Worm (Caenorhabditis elegans) whole organism, young adult: ENCODE measurements around the gene M01H9.3.

ENCODE experiments used
- B0261.1 ChIP-seq: sonication (generic microtip); optimal IDR thresholded peaks from 2 replicates; lab custom pipeline; 2016; ENCODE audit warnings: mild to moderate bottlenecking, missing genetic modification characterization, moderate library complexity, missing compliant biosample characterization
- C17E4.6 ChIP-seq: fragments of 200-800 bp; sonication (Bioruptor generic); IDR thresholded peaks from 2 replicates; pipeline ENCODE4 v1.3.6; 2022; ENCODE audit warnings: missing genetic modification reagents, missing genetic modification characterization, missing compliant biosample characterization
- F10E7.11 ChIP-seq: sonication (generic microtip); optimal IDR thresholded peaks from 2 replicates; lab custom pipeline; 2017; ENCODE audit warnings: mild to moderate bottlenecking, missing genetic modification characterization, moderate library complexity, missing compliant biosample characterization
- F22D6.2 ChIP-seq: sonication (generic microtip); optimal IDR thresholded peaks from 2 replicates; lab custom pipeline; 2016; ENCODE audit warnings: mild to moderate bottlenecking, missing genetic modification characterization, missing compliant biosample characterization
- F23B12.7 ChIP-seq: sonication (generic microtip); optimal IDR thresholded peaks from 2 replicates; lab custom pipeline; 2017; ENCODE audit warnings: missing genetic modification characterization, mild to moderate bottlenecking, missing compliant biosample characterization, antibody characterized with exemption, moderate library complexity; ENCODE audit not compliant: insufficient read depth
- F37B4.10 ChIP-seq: fragments of 200-800 bp; sonication (Bioruptor generic); IDR thresholded peaks from 2 replicates; pipeline ENCODE4 v1.3.6; 2022; ENCODE audit warnings: missing genetic modification characterization, missing compliant biosample characterization
- F55B11.4 ChIP-seq: sonication (generic microtip); optimal IDR thresholded peaks from 2 replicates; lab custom pipeline; 2016; ENCODE audit warnings: missing compliant biosample characterization, missing genetic modification characterization, borderline replicate concordance; ENCODE audit not compliant: insufficient read depth
- F57C9.4 ChIP-seq: sonication (generic microtip); optimal IDR thresholded peaks from 2 replicates; lab custom pipeline; 2017; ENCODE audit warnings: mild to moderate bottlenecking, missing genetic modification characterization, missing compliant biosample characterization
- K11D2.4 ChIP-seq: fragments of 200-800 bp; sonication (Bioruptor generic); IDR thresholded peaks from 2 replicates; pipeline ENCODE4 v1.3.6; 2022; ENCODE audit warnings: missing genetic modification reagents, missing genetic modification characterization, missing compliant biosample characterization
- K12H6.12 ChIP-seq: fragments of 200-800 bp; sonication (Bioruptor generic); optimal IDR thresholded peaks from 2 replicates; lab custom pipeline; 2018; ENCODE audit warnings: mild to moderate bottlenecking, missing genetic modification characterization, missing compliant biosample characterization
- Y53F4B.3 ChIP-seq: fragments of 200-800 bp; sonication (Bioruptor generic); IDR thresholded peaks from 2 replicates; pipeline ENCODE4 v1.3.6; 2022; ENCODE audit warnings: missing genetic modification reagents, missing genetic modification characterization, missing compliant biosample characterization
- Y53G8AR.9 ChIP-seq: fragments of 200-800 bp; sonication (Bioruptor generic); conservative IDR thresholded peaks from 2 replicates; pipeline ENCODE4 v1.3.6; 2022; ENCODE audit warnings: missing genetic modification reagents, missing genetic modification characterization, missing compliant biosample characterization
- Y95B8A.8 ChIP-seq: fragments of 200-800 bp; sonication (Bioruptor generic); IDR thresholded peaks from 2 replicates; pipeline ENCODE4 v1.3.6; 2022; ENCODE audit warnings: missing genetic modification reagents, missing genetic modification characterization, missing compliant biosample characterization
- akir-1 ChIP-seq: fragments of 200-800 bp; sonication (Bioruptor generic); optimal IDR thresholded peaks from 2 replicates; lab custom pipeline; 2018; ENCODE audit warnings: mild to moderate bottlenecking, missing genetic modification characterization, moderate library complexity, missing compliant biosample characterization
- aptf-3 ChIP-seq: fragments of 200-800 bp; sonication (Bioruptor generic); IDR thresholded peaks from 2 replicates; pipeline ENCODE4 v1.3.6; 2022; ENCODE audit warnings: missing genetic modification characterization, missing compliant biosample characterization
- bed-2 ChIP-seq: fragments of 200-800 bp; sonication (Bioruptor generic); IDR thresholded peaks from 2 replicates; pipeline ENCODE4 v1.3.6; 2022; ENCODE audit warnings: missing genetic modification reagents, missing genetic modification characterization, missing compliant biosample characterization
- ceh-100 ChIP-seq: fragments of 200-800 bp; sonication (Bioruptor generic); IDR thresholded peaks from 2 replicates; pipeline ENCODE4 v1.3.6; 2022; ENCODE audit warnings: missing genetic modification reagents, missing genetic modification characterization, missing compliant biosample characterization
- ceh-27 ChIP-seq: fragments of 200-800 bp; sonication (Bioruptor generic); optimal IDR thresholded peaks from 2 replicates; lab custom pipeline; 2018; ENCODE audit warnings: mild to moderate bottlenecking, missing genetic modification characterization, moderate library complexity, missing compliant biosample characterization
- ceh-40 ChIP-seq: fragments of 200-800 bp; sonication (Bioruptor generic); IDR thresholded peaks from 2 replicates; pipeline ENCODE4 v1.3.6; 2022; ENCODE audit warnings: missing genetic modification characterization, missing compliant biosample characterization
- ceh-58 ChIP-seq: fragments of 200-800 bp; sonication (Bioruptor generic); IDR thresholded peaks from 2 replicates; pipeline ENCODE4 v1.3.6; 2022; ENCODE audit warnings: missing genetic modification characterization, missing compliant biosample characterization
- dox-1 ChIP-seq: fragments of 200-800 bp; sonication (Bioruptor generic); IDR thresholded peaks from 2 replicates; pipeline ENCODE4 v1.3.6; 2022; ENCODE audit warnings: missing genetic modification reagents, missing genetic modification characterization, missing compliant biosample characterization
- egl-44 ChIP-seq: fragments of 200-800 bp; sonication (Bioruptor generic); IDR thresholded peaks from 2 replicates; pipeline ENCODE4 v1.3.6; 2022; ENCODE audit warnings: missing genetic modification reagents, missing genetic modification characterization, missing compliant biosample characterization
- egrh-3 ChIP-seq: fragments of 200-800 bp; sonication (Bioruptor generic); IDR thresholded peaks from 2 replicates; pipeline ENCODE4 v1.3.6; 2022; ENCODE audit warnings: missing genetic modification reagents, missing genetic modification characterization, missing compliant biosample characterization
- ekl-4 ChIP-seq: fragments of 200-800 bp; sonication (Bioruptor generic); IDR thresholded peaks from 2 replicates; pipeline ENCODE4 v1.3.6; 2022; ENCODE audit warnings: missing genetic modification reagents, missing genetic modification characterization, missing compliant biosample characterization
- ets-4 ChIP-seq: fragments of 200-800 bp; sonication (Bioruptor generic); optimal IDR thresholded peaks from 2 replicates; lab custom pipeline; 2018; ENCODE audit warnings: mild to moderate bottlenecking, missing genetic modification characterization, missing compliant biosample characterization
- hlh-12 ChIP-seq: sonication (generic microtip); optimal IDR thresholded peaks from 2 replicates; lab custom pipeline; 2016; ENCODE audit warnings: missing genetic modification characterization, missing compliant biosample characterization
- hlh-26 ChIP-seq: fragments of 200-800 bp; sonication (Bioruptor generic); conservative IDR thresholded peaks from 2 replicates; pipeline ENCODE4 v1.3.6; 2022; ENCODE audit warnings: missing genetic modification reagents, missing genetic modification characterization, missing compliant biosample characterization
- hsf-1 ChIP-seq: fragments of 200-800 bp; sonication (Bioruptor generic); IDR thresholded peaks from 2 replicates; pipeline ENCODE4 v1.3.6; 2022; ENCODE audit warnings: missing genetic modification reagents, missing genetic modification characterization, missing compliant biosample characterization
- let-607 ChIP-seq, 2 experiments: fragments of 200-800 bp in 1 of 2; sonication (Bioruptor generic) in 1 of 2; sonication (generic microtip) in 1 of 2; optimal IDR thresholded peaks; 2 replicates each; lab custom pipeline; 2016 to 2018; ENCODE audit warnings: mild to moderate bottlenecking in 2 of 2, missing compliant biosample characterization in 2 of 2, missing genetic modification characterization in 2 of 2, moderate library complexity in 2 of 2, missing genotype in 1 of 2
- lin-35 ChIP-seq, 3 experiments: fragments of 150-350 bp in 2 of 3; sonication (generic microtip) in 1 of 3; optimal IDR thresholded peaks; 2 replicates each; lab custom pipeline; 2014 to 2018; ENCODE audit warnings: missing biosample characterization in 3 of 3, missing genetic modification characterization in 3 of 3, missing genetic modification reagents in 3 of 3
- lin-54 ChIP-seq: fragments of 200-800 bp; sonication (Bioruptor generic); optimal IDR thresholded peaks from 2 replicates; lab custom pipeline; 2018; ENCODE audit warnings: mild to moderate bottlenecking, missing genetic modification characterization, missing compliant biosample characterization
- lir-1 ChIP-seq: fragments of 200-800 bp; sonication (Bioruptor generic); conservative IDR thresholded peaks from 2 replicates; pipeline ENCODE4 v1.3.6; 2022; ENCODE audit warnings: missing genetic modification reagents, missing genetic modification characterization, missing compliant biosample characterization
- madf-10 ChIP-seq: sonication (generic microtip); optimal IDR thresholded peaks from 2 replicates; lab custom pipeline; 2016; ENCODE audit warnings: mild to moderate bottlenecking, missing genetic modification characterization, missing compliant biosample characterization
- madf-8 ChIP-seq: fragments of 200-800 bp; sonication (Bioruptor generic); conservative IDR thresholded peaks from 2 replicates; pipeline ENCODE4 v1.3.6; 2022; ENCODE audit warnings: missing genetic modification reagents, missing genetic modification characterization, missing compliant biosample characterization
- mcd-1 ChIP-seq: fragments of 200-800 bp; sonication (Bioruptor generic); IDR thresholded peaks from 2 replicates; pipeline ENCODE4 v1.3.6; 2022; ENCODE audit warnings: missing genetic modification reagents, missing genetic modification characterization, missing compliant biosample characterization
- nhr-120 ChIP-seq: fragments of 200-800 bp; sonication (Bioruptor generic); IDR thresholded peaks from 2 replicates; pipeline ENCODE4 v1.3.6; 2022; ENCODE audit warnings: missing genetic modification characterization, missing compliant biosample characterization
- nhr-90 ChIP-seq: sonication (generic microtip); optimal IDR thresholded peaks from 2 replicates; lab custom pipeline; 2016; ENCODE audit warnings: missing genotype, mild to moderate bottlenecking, missing genetic modification characterization, missing compliant biosample characterization
- rec-8 ChIP-seq, 2 experiments: sonication (generic microtip); optimal IDR thresholded peaks; 2 replicates each; lab custom pipeline; 2016; ENCODE audit warnings: mild to moderate bottlenecking in 2 of 2, missing genetic modification characterization in 2 of 2, missing genetic modification reagents in 2 of 2, missing genotype in 2 of 2, missing biosample characterization in 1 of 2, missing compliant biosample characterization in 1 of 2, moderate library complexity in 1 of 2
- repo-1 ChIP-seq: sonication (generic microtip); optimal IDR thresholded peaks from 2 replicates; lab custom pipeline; 2017; ENCODE audit warnings: mild to moderate bottlenecking, missing genetic modification characterization, missing compliant biosample characterization
- snpc-1.1 ChIP-seq: sonication (generic microtip); optimal IDR thresholded peaks from 2 replicates; lab custom pipeline; 2017; ENCODE audit warnings: missing genetic modification characterization, mild to moderate bottlenecking, missing compliant biosample characterization, antibody characterized with exemption, moderate library complexity, missing genotype, missing genetic modification reagents; ENCODE audit not compliant: insufficient read depth
- snpc-1.3 ChIP-seq: sonication (generic microtip); optimal IDR thresholded peaks from 2 replicates; lab custom pipeline; 2017; ENCODE audit warnings: missing genetic modification characterization, mild to moderate bottlenecking, missing compliant biosample characterization, antibody characterized with exemption, moderate library complexity, missing genotype, missing genetic modification reagents; ENCODE audit not compliant: insufficient read depth
- snpc-4 ChIP-seq, 5 experiments: fragments of 150-350 bp in 1 of 5; sonication (generic microtip) in 4 of 5; optimal IDR thresholded peaks; 2 replicates each; lab custom pipeline; 2014 to 2018; ENCODE audit warnings: missing genetic modification characterization in 5 of 5, missing biosample characterization in 3 of 5, antibody characterized with exemption in 2 of 5, mild to moderate bottlenecking in 2 of 5, missing compliant biosample characterization in 2 of 5, missing genotype in 2 of 5, moderate library complexity in 2 of 5, missing genetic modification reagents in 1 of 5
- zfh-2 ChIP-seq: fragments of 200-800 bp; sonication (Bioruptor generic); conservative IDR thresholded peaks from 2 replicates; pipeline ENCODE4 v1.3.6; 2022; ENCODE audit warnings: missing genetic modification reagents, missing genetic modification characterization, missing compliant biosample characterization
- ztf-22 ChIP-seq: fragments of 200-800 bp; sonication (Bioruptor generic); optimal IDR thresholded peaks from 2 replicates; lab custom pipeline; 2018; ENCODE audit warnings: mild to moderate bottlenecking, missing genetic modification characterization, moderate library complexity, missing compliant biosample characterization
- ztf-25 ChIP-seq: fragments of 200-800 bp; sonication (Bioruptor generic); IDR thresholded peaks from 2 replicates; pipeline ENCODE4 v1.3.6; 2022; ENCODE audit warnings: missing genetic modification reagents, missing genetic modification characterization, missing compliant biosample characterization
- ztf-6 ChIP-seq: fragments of 200-800 bp; sonication (Bioruptor generic); IDR thresholded peaks from 2 replicates; pipeline ENCODE4 v1.3.6; 2022; ENCODE audit warnings: missing genetic modification reagents, missing genetic modification characterization, missing compliant biosample characterization

Gene M01H9.3

ce11 chrIV:4513269-4513819 lies 36.5 kb upstream of the M01H9.3 start, which contains the start of gene sar-1 (continued):
- TF ChIP-seq snpc-1.1 (tag; lab: Kevin White, UChicago) (no peak), akir-1 (GFP tag; lab: Kevin White, UChicago) (no peak), nhr-90 (tag; lab: Kevin White, UChicago) (no peak), ekl-4 (GFP tag; lab: Robert Waterston, UW) (peak; percentile 68), ztf-25 (no peak), ceh-40 (GFP tag; lab: Robert Waterston, UW) (no peak), rec-8 (tag; optimal IDR thresholded peaks at IDR 0.05; lab: Kevin White, UChicago) (no peak), B0261.1 (tag; lab: Kevin White, UChicago) (no peak), lin-54 (GFP tag; lab: Kevin White, UChicago) (peak; percentile 79), hsf-1 (peak; percentile 61; the same call in 1 of the 2 replicates), Y53G8AR.9 (peak; percentile 80; the same call in 1 of the 2 replicates), ceh-58 (GFP tag; lab: Robert Waterston, UW) (no peak), Y53F4B.3 (GFP tag; lab: Robert Waterston, UW) (no peak), madf-10 (peak; percentile 24), nhr-120 (no peak), egrh-3 (GFP tag; lab: Robert Waterston, UW) (no peak), F57C9.4 (tag; lab: Kevin White, UChicago) (no peak), madf-8 (GFP tag; lab: Robert Waterston, UW) (peak; percentile 63), F23B12.7 (tag; lab: Kevin White, UChicago) (peak; percentile 8), K12H6.12 (tag; lab: Kevin White, UChicago) (peak; percentile 57), lin-35 (GFP tag; optimal IDR thresholded peaks at IDR 0.05; lab: Kevin White, UChicago) (peak in 2 of 3 experiments; percentile 43 to 76), bed-2 (GFP tag; lab: Robert Waterston, UW) (no peak), lir-1 (peak; percentile 64; the same call in 1 of the 2 replicates), F10E7.11 (tag; lab: Kevin White, UChicago) (no peak), ceh-100 (peak; percentile 56; the same call in 1 of the 2 replicates), repo-1 (tag; lab: Kevin White, UChicago) (peak; percentile 39), ets-4 (GFP tag; lab: Kevin White, UChicago) (no peak), F22D6.2 (tag; lab: Kevin White, UChicago) (peak; percentile 32), K11D2.4 (GFP tag; lab: Robert Waterston, UW) (peak; percentile 82), ceh-27 (GFP tag; lab: Kevin White, UChicago) (peak; percentile 16), snpc-1.3 (no peak), F55B11.4 (tag; lab: Kevin White, UChicago) (no peak), egl-44 (GFP tag; lab: Robert Waterston, UW) (peak; percentile 55; the same call in 1 of the 2 replicates), ztf-22 (GFP tag; lab: Kevin White, UChicago) (no peak), dox-1 (GFP tag; lab: Robert Waterston, UW) (peak; percentile 85), hlh-26 (GFP tag; lab: Robert Waterston, UW) (no peak), aptf-3 (GFP tag; lab: Robert Waterston, UW) (no peak), C17E4.6 (GFP tag; lab: Robert Waterston, UW) (peak; percentile 33; the same call in 1 of the 2 replicates), Y95B8A.8 (no peak), mcd-1 (peak; percentile 88), zfh-2 (GFP tag; lab: Robert Waterston, UW) (peak; percentile 84), ztf-6 (GFP tag; lab: Robert Waterston, UW) (no peak), let-607 (tag; optimal IDR thresholded peaks at IDR 0.05; lab: Kevin White, UChicago) (peak; percentile 98), hlh-12 (tag; lab: Kevin White, UChicago) (no peak), snpc-4 (GFP tag; optimal IDR thresholded peaks at IDR 0.05; lab: Kevin White, UChicago) (no peak), snpc-4 (tag; optimal IDR thresholded peaks at IDR 0.05; lab: Kevin White, UChicago) (peak in 2 of 4 experiments; percentile 65 to 70), F37B4.10 (GFP tag; lab: Robert Waterston, UW) (no peak)
